Fruit fly (Drosophila melanogaster): ENCODE results near the gene Pgant2.

Gene Pgant2

dm6 chr2L:3475168-3475567 lies 48.6 kb upstream of the Pgant2 start (continued):
- TF ChIP-seq esn (GFP tag; optimal IDR thresholded peaks at IDR 0.05) = peak; percentile 56
- no peak for TF ChIP-seq net (GFP tag; optimal IDR thresholded peaks at IDR 0.05)
- TF ChIP-seq Sox15 (GFP tag; optimal IDR thresholded peaks at IDR 0.05) = no peak
- TF ChIP-seq Hr39 (GFP tag; optimal IDR thresholded peaks at IDR 0.05) = peak; percentile 5
- no peak for TF ChIP-seq CG6163 (GFP tag; IDR thresholded peaks at IDR 0.05)

- TF ChIP-seq Hr39 (GFP tag; optimal IDR thresholded peaks at IDR 0.05) (peak; percentile 41), salr (GFP tag; optimal IDR thresholded peaks at IDR 0.05) (peak in 1 of 2 experiments; percentile 2), CG6792 (GFP tag; optimal IDR thresholded peaks at IDR 0.05) (peak; percentile 13), topi (GFP tag; optimal IDR thresholded peaks at IDR 0.05) (peak; percentile 15), cyc (GFP tag; optimal IDR thresholded peaks at IDR 0.05) (peak; percentile 63), esn (GFP tag; optimal IDR thresholded peaks at IDR 0.05) (peak; percentile 57), Blimp-1 (GFP tag; optimal IDR thresholded peaks at IDR 0.05) (no peak), CG31627 (GFP tag; optimal IDR thresholded peaks at IDR 0.05) (peak; percentile 58), Smox (GFP tag; optimal IDR thresholded peaks at IDR 0.05) (no peak), CG32006 (GFP tag; optimal IDR thresholded peaks at IDR 0.05) (no peak), CG3032 (tag; optimal IDR thresholded peaks at IDR 0.05) (peak; percentile 2), lz (GFP tag; optimal IDR thresholded peaks at IDR 0.05) (peak; percentile 60)
These were observed 45.7 kb upstream of the Pgant2 start, which contains the start of gene Pgant4 for dm6 chr2L:3472242-3472641. Pgant4 (plus strand) TSS chr2L:3472603.

- TF ChIP-seq Hr38 (GFP tag; optimal IDR thresholded peaks at IDR 0.05) (no peak), CG9139 (GFP tag; optimal IDR thresholded peaks at IDR 0.05) (no peak), pdm3 (GFP tag; optimal IDR thresholded peaks at IDR 0.05) (no peak), CG10631 (GFP tag; optimal IDR thresholded peaks at IDR 0.05) (no peak), eg (GFP tag; IDR thresholded peaks at IDR 0.05) (no peak), CG4318 (GFP tag; optimal IDR thresholded peaks at IDR 0.05) (no peak), CG3919 (GFP tag; optimal IDR thresholded peaks at IDR 0.05) (no peak), achi (GFP tag; optimal IDR thresholded peaks at IDR 0.05) (no peak), CG31627 (GFP tag; optimal IDR thresholded peaks at IDR 0.05) (no peak), CG15336 (GFP tag; IDR thresholded peaks at IDR 0.05) (no peak), CG34406 (GFP tag; optimal IDR thresholded peaks at IDR 0.05) (no peak), CG10669 (GFP tag; optimal IDR thresholded peaks at IDR 0.05) (no peak), CG6163 (GFP tag; IDR thresholded peaks at IDR 0.05) (no peak), esn (GFP tag; optimal IDR thresholded peaks at IDR 0.05) (no peak), Ets96B (tag; optimal IDR thresholded peaks at IDR 0.05) (no peak), CG11902 (GFP tag; optimal IDR thresholded peaks at IDR 0.05) (no peak)
These were observed 43.4 kb upstream of the Pgant2 start, which contains the start of the genes Pif1 and CG31776 for dm6 chr2L:3469869-3470268. Pif1 (minus strand) TSS chr2L:3470004. CG31776 (plus strand) TSS chr2L:3470182.

- TF ChIP-seq CG6163 (GFP tag; IDR thresholded peaks at IDR 0.05) (no peak), acj6 (GFP tag; optimal IDR thresholded peaks at IDR 0.05) (no peak), pdm3 (GFP tag; optimal IDR thresholded peaks at IDR 0.05) (no peak), Lpt (GFP tag; optimal IDR thresholded peaks at IDR 0.05) (no peak), CG8319 (GFP tag; optimal IDR thresholded peaks at IDR 0.05) (no peak), CG9139 (GFP tag; optimal IDR thresholded peaks at IDR 0.05) (no peak), topi (GFP tag; optimal IDR thresholded peaks at IDR 0.05) (no peak), cyc (GFP tag; optimal IDR thresholded peaks at IDR 0.05) (no peak), svp (GFP tag) (no peak), Met (GFP tag; optimal IDR thresholded peaks at IDR 0.05) (no peak), CG10631 (GFP tag; optimal IDR thresholded peaks at IDR 0.05) (no peak), CG1621 (tag; optimal IDR thresholded peaks at IDR 0.05) (no peak), CG10669 (GFP tag; optimal IDR thresholded peaks at IDR 0.05) (no peak), dsx (GFP tag; optimal IDR thresholded peaks at IDR 0.05; ENCODE audit: poor library complexity, severe bottlenecking) (no peak), CG11294 (GFP tag; IDR thresholded peaks at IDR 0.05) (no peak), CG15336 (GFP tag; IDR thresholded peaks at IDR 0.05) (no peak), CG8632 (GFP tag; optimal IDR thresholded peaks at IDR 0.05) (no peak)
These were observed 40.3 kb upstream of the Pgant2 start for dm6 chr2L:3466846-3467245.
